Fruit fly (Drosophila melanogaster) whole organism, embryonic: ENCODE data around the gene CG31821.

Experiments
- Atf3 ChIP-seq: fragments of 200-800 bp; sonication (Bioruptor generic); optimal IDR thresholded peaks from 3 replicates; lab custom pipeline; 2016; ENCODE audit warnings: missing biosample characterization, missing genetic modification characterization
- Blimp-1 ChIP-seq: fragments of 200-800 bp; sonication (Bioruptor generic); optimal IDR thresholded peaks from 3 replicates; lab custom pipeline; 2018; ENCODE audit warnings: missing biosample characterization, missing genetic modification characterization, mild to moderate bottlenecking, moderate library complexity, missing genetic modification reagents
- BtbVII ChIP-seq: fragments of 200-800 bp; sonication (Bioruptor generic); optimal IDR thresholded peaks from 3 replicates; lab custom pipeline; 2017; ENCODE audit warnings: missing biosample characterization, mild to moderate bottlenecking, missing genetic modification characterization
- CG10267 ChIP-seq: fragments of 200-800 bp; sonication (Bioruptor generic); optimal IDR thresholded peaks from 2 replicates; lab custom pipeline; 2018; ENCODE audit warnings: missing biosample characterization, mild to moderate bottlenecking, missing genetic modification characterization, moderate library complexity
- CG10431 ChIP-seq: fragments of 200-800 bp; sonication (Bioruptor generic); optimal IDR thresholded peaks from 3 replicates; lab custom pipeline; 2018; ENCODE audit warnings: missing biosample characterization, mild to moderate bottlenecking, missing genetic modification characterization
- CG10979 ChIP-seq: fragments of 200-800 bp; sonication (Bioruptor generic); optimal IDR thresholded peaks from 2 replicates; lab custom pipeline; 2018; ENCODE audit warnings: missing biosample characterization, mild to moderate bottlenecking, missing genetic modification characterization, moderate library complexity
- CG11085 ChIP-seq: fragments of 200-800 bp; sonication (Bioruptor generic); IDR thresholded peaks from 2 replicates; pipeline ENCODE4 v1.3.6; 2022; ENCODE audit warnings: missing biosample characterization, missing genetic modification characterization
- CG11398 ChIP-seq: fragments of 200-800 bp; sonication (Bioruptor generic); optimal IDR thresholded peaks from 2 replicates; lab custom pipeline; 2016; ENCODE audit warnings: missing biosample characterization, missing genetic modification characterization
- CG11696 ChIP-seq: fragments of 200-800 bp; sonication (Bioruptor generic); IDR thresholded peaks from 2 replicates; pipeline ENCODE4 v1.3.6; 2022; ENCODE audit warnings: missing biosample characterization, missing genetic modification characterization
- CG13287 ChIP-seq: fragments of 200-800 bp; sonication (Bioruptor generic); IDR thresholded peaks from 2 replicates; pipeline ENCODE4 v1.3.6; 2022; ENCODE audit warnings: missing biosample characterization, missing genetic modification characterization; ENCODE audit not compliant: partially characterized antibody
- CG15269 ChIP-seq: fragments of 200-800 bp; sonication (Bioruptor generic); optimal IDR thresholded peaks from 2 replicates; lab custom pipeline; 2018; ENCODE audit warnings: missing biosample characterization, mild to moderate bottlenecking, missing genetic modification characterization, moderate library complexity
- CG30431 ChIP-seq: fragments of 200-800 bp; sonication (Bioruptor generic); optimal IDR thresholded peaks from 2 replicates; lab custom pipeline; 2017; ENCODE audit warnings: missing biosample characterization, missing genetic modification characterization
- CG34376 ChIP-seq: fragments of 200-800 bp; sonication (Bioruptor generic); optimal IDR thresholded peaks from 2 replicates; lab custom pipeline; 2018; ENCODE audit warnings: missing biosample characterization, mild to moderate bottlenecking, missing genetic modification characterization
- CG5953 ChIP-seq: fragments of 200-800 bp; sonication (Bioruptor generic); IDR thresholded peaks from 2 replicates; pipeline ENCODE4 v1.3.6; 2022; ENCODE audit warnings: missing biosample characterization, missing genetic modification characterization
- CG6854 ChIP-seq: fragments of 200-800 bp; sonication (Bioruptor generic); optimal IDR thresholded peaks from 3 replicates; lab custom pipeline; 2017; ENCODE audit warnings: missing biosample characterization, mild to moderate bottlenecking, missing genetic modification characterization
- Doc2 ChIP-seq: fragments of 200-800 bp; sonication (Bioruptor generic); IDR thresholded peaks from 2 replicates; pipeline ENCODE4 v1.3.6; 2022; ENCODE audit warnings: missing biosample characterization, missing genetic modification characterization
- Drgx ChIP-seq: fragments of 200-800 bp; sonication (Bioruptor generic); IDR thresholded peaks from 2 replicates; pipeline ENCODE4 v1.3.6; 2022; ENCODE audit warnings: missing biosample characterization, missing genetic modification characterization
- E2f1 ChIP-seq: fragments of 200-800 bp; sonication (Bioruptor generic); IDR thresholded peaks from 2 replicates; pipeline ENCODE4 v1.3.6; 2022; ENCODE audit warnings: missing biosample characterization, missing genetic modification characterization
- Eip74EF ChIP-seq, 2 experiments: fragments of 200-800 bp in 1 of 2; fragments of >200 bp in 1 of 2; sonication (Bioruptor generic) in 1 of 2; optimal IDR thresholded peaks; 2 replicates each; lab custom pipeline; 2017 to 2019; ENCODE audit warnings: missing biosample characterization in 2 of 2, missing genetic modification characterization in 2 of 2, mild to moderate bottlenecking in 1 of 2, moderate library complexity in 1 of 2
- Hr39 ChIP-seq: fragments of >200 bp; optimal IDR thresholded peaks from 2 replicates; lab custom pipeline; 2017
- Lhr ChIP-seq: fragments of 200-800 bp; sonication (Bioruptor generic); optimal IDR thresholded peaks from 3 replicates; lab custom pipeline; 2017; ENCODE audit warnings: mild to moderate bottlenecking, missing biosample characterization, missing genetic modification reagents, missing genetic modification characterization
- Med ChIP-seq: fragments of 200-800 bp; sonication (Bioruptor generic); peaks from one replicate; lab custom pipeline; 2016; ENCODE audit warnings: missing biosample characterization, missing genetic modification characterization, mild to moderate bottlenecking, inconsistent platforms, moderate library complexity
- Neu2 ChIP-seq: fragments of 200-800 bp; sonication (Bioruptor generic); optimal IDR thresholded peaks from 3 replicates; lab custom pipeline; 2016; ENCODE audit warnings: missing biosample characterization, missing genetic modification characterization, borderline replicate concordance
- Ravus ChIP-seq: fragments of 200-800 bp; sonication (Bioruptor generic); IDR thresholded peaks from 2 replicates; pipeline ENCODE4 v1.3.6; 2022; ENCODE audit warnings: missing biosample characterization, missing genetic modification characterization
- Six4 ChIP-seq: fragments of 200-800 bp; sonication (Bioruptor generic); optimal IDR thresholded peaks from 2 replicates; lab custom pipeline; 2016; ENCODE audit warnings: missing biosample characterization, missing genetic modification characterization
- Sox102F ChIP-seq: fragments of 200-800 bp; sonication (Bioruptor generic); optimal IDR thresholded peaks from 2 replicates; lab custom pipeline; 2018; ENCODE audit warnings: missing biosample characterization, mild to moderate bottlenecking, missing genetic modification characterization, moderate library complexity
- Ssrp ChIP-seq: fragments of 200-800 bp; sonication (Bioruptor generic); optimal IDR thresholded peaks from 2 replicates; lab custom pipeline; 2018; ENCODE audit warnings: missing biosample characterization, mild to moderate bottlenecking, missing genetic modification characterization, moderate library complexity
- Tbp ChIP-seq: fragments of >200 bp; optimal IDR thresholded peaks from 2 replicates; lab custom pipeline; 2018; ENCODE audit warnings: missing biosample characterization, missing genetic modification characterization
- YL-1 ChIP-seq: fragments of 200-800 bp; sonication (Bioruptor generic); optimal IDR thresholded peaks from 3 replicates; lab custom pipeline; 2017; ENCODE audit warnings: missing biosample characterization, mild to moderate bottlenecking, missing genetic modification characterization
- chif ChIP-seq, 2 experiments: fragments of 200-800 bp; sonication (Bioruptor generic); optimal IDR thresholded peaks; 3 replicates each; lab custom pipeline; 2016; ENCODE audit warnings: missing biosample characterization in 2 of 2, missing genetic modification characterization in 2 of 2
- danr ChIP-seq: fragments of 200-800 bp; sonication (Bioruptor generic); IDR thresholded peaks from 2 replicates; pipeline ENCODE4 v1.3.6; 2022; ENCODE audit warnings: missing biosample characterization, missing genetic modification characterization
- dati ChIP-seq: fragments of 200-800 bp; sonication (Bioruptor generic); IDR thresholded peaks from 2 replicates; pipeline ENCODE4 v1.3.6; 2022; ENCODE audit warnings: missing biosample characterization, missing genetic modification characterization
- eyg ChIP-seq: fragments of 200-800 bp; sonication (Bioruptor generic); optimal IDR thresholded peaks from 3 replicates; lab custom pipeline; 2016; ENCODE audit warnings: missing biosample characterization, missing genetic modification characterization
- ftz-f1 ChIP-seq: fragments of 200-800 bp; sonication (Bioruptor generic); optimal IDR thresholded peaks from 2 replicates; lab custom pipeline; 2016; ENCODE audit warnings: missing biosample characterization, missing genetic modification characterization
- grn ChIP-seq: fragments of 200-800 bp; sonication (Bioruptor generic); optimal IDR thresholded peaks from 3 replicates; lab custom pipeline; 2017; ENCODE audit warnings: missing biosample characterization, missing genetic modification characterization
- jigr1 ChIP-seq: fragments of 200-800 bp; sonication (Bioruptor generic); IDR thresholded peaks from 3 replicates; pipeline ENCODE4 v1.3.6; 2022; ENCODE audit warnings: missing biosample characterization, missing genetic modification characterization
- kay ChIP-seq: fragments of 200-800 bp; sonication (Bioruptor generic); optimal IDR thresholded peaks from 2 replicates; lab custom pipeline; 2016; ENCODE audit warnings: missing biosample characterization, missing genetic modification characterization
- ken ChIP-seq: fragments of 200-800 bp; sonication (Bioruptor generic); IDR thresholded peaks from 3 replicates; pipeline ENCODE4 v1.3.6; 2022; ENCODE audit warnings: missing biosample characterization, missing genetic modification characterization
- knrl ChIP-seq: fragments of 200-800 bp; sonication (Bioruptor generic); IDR thresholded peaks from 3 replicates; pipeline ENCODE4 v1.3.6; 2022; ENCODE audit warnings: missing biosample characterization, missing genetic modification characterization; ENCODE audit not compliant: partially characterized antibody
- nmo ChIP-seq: fragments of 200-800 bp; sonication (Bioruptor generic); optimal IDR thresholded peaks from 2 replicates; lab custom pipeline; 2018; ENCODE audit warnings: missing biosample characterization, mild to moderate bottlenecking, missing genetic modification characterization, moderate library complexity
- pros ChIP-seq: fragments of 200-800 bp; sonication (Bioruptor generic); optimal IDR thresholded peaks from 3 replicates; lab custom pipeline; 2019; ENCODE audit warnings: missing biosample characterization, mild to moderate bottlenecking, missing genetic modification characterization, moderate library complexity
- slbo ChIP-seq: fragments of 200-800 bp; sonication (Bioruptor generic); IDR thresholded peaks from 2 replicates; pipeline ENCODE4 v1.3.6; 2022; ENCODE audit warnings: missing biosample characterization, missing genetic modification characterization
- sug ChIP-seq: fragments of 200-800 bp; optimal IDR thresholded peaks from 2 replicates; lab custom pipeline; 2019; ENCODE audit warnings: missing biosample characterization, mild to moderate bottlenecking, missing genetic modification characterization, moderate library complexity
- tap ChIP-seq: fragments of 200-800 bp; optimal IDR thresholded peaks from 3 replicates; lab custom pipeline; 2019; ENCODE audit warnings: missing biosample characterization, mild to moderate bottlenecking, missing genetic modification characterization, moderate library complexity
- tll ChIP-seq, 2 experiments: fragments of 200-800 bp in 1 of 2; fragments of >200 bp in 1 of 2; sonication (Bioruptor generic) in 1 of 2; optimal IDR thresholded peaks; 2 replicates each; lab custom pipeline; 2017 to 2019; ENCODE audit warnings: missing biosample characterization in 2 of 2, missing genetic modification characterization in 2 of 2, mild to moderate bottlenecking in 1 of 2, moderate library complexity in 1 of 2
- tna ChIP-seq: fragments of 200-800 bp; sonication (Bioruptor generic); IDR thresholded peaks from 2 replicates; pipeline ENCODE4 v1.3.6; 2022; ENCODE audit warnings: missing biosample characterization, missing genetic modification characterization; ENCODE audit not compliant: partially characterized antibody
- wdn ChIP-seq: fragments of 200-800 bp; sonication (Bioruptor generic); IDR thresholded peaks from 2 replicates; pipeline ENCODE4 v1.3.6; 2022; ENCODE audit warnings: missing biosample characterization, missing genetic modification characterization
- zfh2 ChIP-seq: fragments of 200-800 bp; sonication (Bioruptor generic); optimal IDR thresholded peaks from 2 replicates; lab custom pipeline; 2016; ENCODE audit warnings: missing biosample characterization, missing genetic modification characterization

Gene CG31821

dm6 chr2L:15912008-15912900 lies 10.0 kb upstream of the CG31821 start (continued):
- TF ChIP-seq tll (GFP tag; optimal IDR thresholded peaks at IDR 0.05; lab: Kevin White, UChicago), result no peak
- no peak for TF ChIP-seq Blimp-1
- peak; percentile 85 for TF ChIP-seq CG10267 (tag; lab: Kevin White, UChicago)
- TF ChIP-seq wdn (GFP tag; lab: Robert Waterston, UW), result no peak; the same call in none of the 2 replicates
- peak; percentile 60 for TF ChIP-seq Ravus (GFP tag; lab: Robert Waterston, UW)
- peak; percentile 93 for TF ChIP-seq tap (tag; lab: Kevin White, UChicago)
- no peak for TF ChIP-seq grn (GFP tag; lab: Kevin White, UChicago)
- TF ChIP-seq E2f1 (GFP tag; lab: Robert Waterston, UW), result peak; percentile 92
- TF ChIP-seq CG13287 (GFP tag; lab: Robert Waterston, UW), result peak; percentile 43; the same call in 1 of the 2 replicates
- TF ChIP-seq CG11398 (GFP tag; lab: Kevin White, UChicago), result no peak
- peak; percentile 11 for TF ChIP-seq pros
- peak; percentile 47 for TF ChIP-seq zfh2 (GFP tag; lab: Kevin White, UChicago)
- no peak for TF ChIP-seq Hr39 (lab: Kevin White, UChicago)
- no peak for TF ChIP-seq Neu2
- peak in 1 of 2 experiments; percentile 56 for TF ChIP-seq Eip74EF (GFP tag; optimal IDR thresholded peaks at IDR 0.05; lab: Kevin White, UChicago)
- peak; percentile 65; the same call in 2 of the 3 replicates for TF ChIP-seq ken (GFP tag; lab: Robert Waterston, UW)
- TF ChIP-seq Med (GFP tag; lab: Kevin White, UChicago), result peak; percentile 80
- TF ChIP-seq Lhr, result peak; percentile 78
- TF ChIP-seq tna (GFP tag; lab: Robert Waterston, UW), result no peak; the same call in 1 of the 2 replicates
- peak; percentile 59; the same call in 1 of the 2 replicates for TF ChIP-seq CG11696 (GFP tag; lab: Robert Waterston, UW)
- peak; percentile 84 for TF ChIP-seq CG10431 (GFP tag; lab: Kevin White, UChicago)
- peak; percentile 85 for TF ChIP-seq CG6854 (GFP tag; lab: Kevin White, UChicago)
- no peak; the same call in 1 of the 2 replicates for TF ChIP-seq Doc2 (GFP tag; lab: Robert Waterston, UW)
- TF ChIP-seq YL-1, result peak; percentile 84
- TF ChIP-seq Sox102F (GFP tag; lab: Kevin White, UChicago), result peak; percentile 91
- TF ChIP-seq CG34376 (GFP tag; lab: Kevin White, UChicago), result no peak
- peak in 1 of 2 experiments; percentile 70 for TF ChIP-seq chif (GFP tag; optimal IDR thresholded peaks at IDR 0.05; lab: Kevin White, UChicago)
- TF ChIP-seq CG11085, result peak; percentile 75
- TF ChIP-seq Tbp, result no peak
- peak; percentile 87 for TF ChIP-seq Six4 (GFP tag; lab: Kevin White, UChicago)
- peak; percentile 99 for TF ChIP-seq Ssrp
- TF ChIP-seq dati (GFP tag; lab: Robert Waterston, UW), result no peak
- TF ChIP-seq knrl (GFP tag; lab: Robert Waterston, UW), result no peak
- TF ChIP-seq sug, result peak; percentile 21
- TF ChIP-seq BtbVII (GFP tag; lab: Kevin White, UChicago), result peak; percentile 87
- TF ChIP-seq CG15269 (tag; lab: Kevin White, UChicago), result peak; percentile 97
- TF ChIP-seq kay (GFP tag; lab: Kevin White, UChicago), result peak; percentile 70
- TF ChIP-seq slbo, result peak; percentile 96
- TF ChIP-seq CG5953 (GFP tag; lab: Robert Waterston, UW), result peak; percentile 65; the same call in 1 of the 2 replicates
- TF ChIP-seq nmo, result peak; percentile 93
- peak; percentile 99 for TF ChIP-seq ftz-f1 (GFP tag; lab: Kevin White, UChicago)
- peak; percentile 83 for TF ChIP-seq Drgx (GFP tag; lab: Robert Waterston, UW)
- TF ChIP-seq danr (GFP tag; lab: Robert Waterston, UW), result peak; percentile 82
- TF ChIP-seq CG10979, result peak; percentile 92
- peak; percentile 87 for TF ChIP-seq CG30431 (GFP tag; lab: Kevin White, UChicago)
- peak; percentile 82 for TF ChIP-seq jigr1
- no peak for TF ChIP-seq Atf3 (GFP tag; lab: Kevin White, UChicago)
- no peak for TF ChIP-seq eyg (GFP tag; lab: Kevin White, UChicago)
